Fruit fly (Drosophila melanogaster) Kc167 (cell line): ENCODE measurements around the gene CG14050.

Experiments
- Myc ChIP-seq: fragments of >200 bp; optimal IDR thresholded peaks from 2 replicates; lab custom pipeline; 2017; ENCODE audit warnings: missing external identifiers
- Sin3A ChIP-seq: fragments of >200 bp; optimal IDR thresholded peaks from 2 replicates; lab custom pipeline; 2018; ENCODE audit warnings: missing external identifiers
- h ChIP-seq: fragments of >200 bp; optimal IDR thresholded peaks from 3 replicates; lab custom pipeline; 2018; ENCODE audit warnings: missing external identifiers
- insv ChIP-seq: fragments of >200 bp; optimal IDR thresholded peaks from 3 replicates; lab custom pipeline; 2018; ENCODE audit warnings: missing external identifiers
- psq ChIP-seq: fragments of >200 bp; optimal IDR thresholded peaks from 2 replicates; lab custom pipeline; 2017; ENCODE audit warnings: missing external identifiers

DNA sequence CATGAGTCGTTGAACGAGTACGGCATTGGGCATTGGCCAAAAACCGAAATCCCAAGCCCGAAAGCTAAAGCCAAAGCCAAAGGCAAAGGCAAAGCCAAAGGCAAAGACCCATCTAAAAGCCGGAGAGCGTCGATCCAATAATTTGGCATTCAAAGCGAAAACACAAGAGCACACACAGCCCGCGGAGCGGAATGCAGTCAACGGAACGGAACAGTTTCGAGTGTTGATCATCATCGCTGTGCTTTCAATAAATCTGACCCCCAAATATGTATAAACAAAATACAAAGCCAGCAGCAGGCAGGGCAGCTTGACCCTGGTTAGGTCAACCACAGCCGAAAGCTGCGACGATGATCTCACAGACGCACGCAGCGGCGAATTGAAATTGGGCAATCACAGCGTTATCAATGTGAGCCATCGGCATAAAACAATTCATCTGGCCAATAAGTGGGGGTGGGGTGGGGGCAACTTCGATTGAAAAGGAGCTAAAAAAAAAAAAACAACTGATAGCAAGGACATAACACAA lies 47.2 kb downstream of the CG14050 start:
- no peak for TF ChIP-seq insv (lab: Kevin White, UChicago)
- no peak for TF ChIP-seq psq (lab: Kevin White, UChicago)
- no peak for TF ChIP-seq Myc (lab: Kevin White, UChicago)
- TF ChIP-seq Sin3A: no peak
- TF ChIP-seq h (lab: Kevin White, UChicago): no peak
